Fruit fly (Drosophila melanogaster): ENCODE results near the gene Rh5.

DNA sequence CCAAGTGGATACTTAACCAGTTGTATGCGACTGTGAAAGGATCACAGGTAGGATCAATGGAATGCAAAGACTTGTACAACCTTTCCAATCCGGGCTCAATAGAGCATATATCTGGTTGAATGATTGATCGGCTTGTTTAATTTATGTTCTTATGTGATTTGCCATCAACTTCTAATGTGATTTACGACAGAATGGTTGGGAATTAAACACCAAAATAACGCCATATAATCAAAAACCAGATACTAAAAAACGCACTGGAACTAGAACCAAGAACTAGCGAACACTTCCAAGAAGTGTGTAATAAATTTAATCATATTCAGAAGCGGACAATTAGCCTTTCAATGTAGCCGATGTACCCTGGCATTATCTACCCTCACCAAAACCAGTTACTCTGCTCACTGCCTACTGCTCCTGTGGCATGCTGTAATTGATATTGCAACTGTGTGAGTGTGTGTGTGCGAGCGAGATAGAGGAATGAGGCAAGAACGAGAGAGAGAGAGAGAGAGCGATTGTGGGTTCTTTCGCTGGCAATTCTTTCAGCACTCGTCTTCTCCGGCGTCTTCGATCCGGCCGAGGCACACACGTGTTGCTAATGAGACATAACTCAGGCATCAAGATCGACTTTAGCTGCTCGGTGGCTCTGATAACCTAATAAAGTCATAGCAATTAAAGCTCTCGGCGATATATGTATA, 39.2 kb upstream of the Rh5 start:
- TF ChIP-seq bab1 (GFP tag; optimal IDR thresholded peaks at IDR 0.05) (no peak), CG11617 (GFP tag; optimal IDR thresholded peaks at IDR 0.05) (no peak), ovo (GFP tag; optimal IDR thresholded peaks at IDR 0.05) (no peak), cnc (optimal IDR thresholded peaks at IDR 0.05) (no peak), CG14711 (tag; optimal IDR thresholded peaks at IDR 0.05) (no peak), tj (GFP tag; optimal IDR thresholded peaks at IDR 0.05) (no peak), CG7045 (GFP tag; optimal IDR thresholded peaks at IDR 0.05) (no peak), CG12768 (GFP tag; optimal IDR thresholded peaks at IDR 0.05) (no peak), CG7101 (tag; optimal IDR thresholded peaks at IDR 0.05) (no peak), Mnt (GFP tag; optimal IDR thresholded peaks at IDR 0.05) (no peak), kay (GFP tag; ENCODE audit: borderline replicate concordance) (no peak), Hr96 (GFP tag; optimal IDR thresholded peaks at IDR 0.05) (no peak), Clk (GFP tag; optimal IDR thresholded peaks at IDR 0.05) (no peak), CG33017 (tag; optimal IDR thresholded peaks at IDR 0.05) (no peak)
